Fruit fly (Drosophila melanogaster) whole organism, embryonic: ENCODE data around the gene CG15930.

Experiments used
- Atf-2 ChIP-seq: fragments of 200-800 bp; sonication (Bioruptor generic); optimal IDR thresholded peaks from 2 replicates; lab custom pipeline; 2016; ENCODE audit warnings: missing biosample characterization, missing genetic modification characterization
- CG10462 ChIP-seq: fragments of 200-800 bp; sonication (Bioruptor generic); optimal IDR thresholded peaks from 2 replicates; lab custom pipeline; 2016; ENCODE audit warnings: missing biosample characterization, missing genetic modification characterization
- CG11695 ChIP-seq: fragments of 200-800 bp; sonication (Bioruptor generic); IDR thresholded peaks from 3 replicates; pipeline ENCODE4 v1.3.6; 2022; ENCODE audit warnings: missing biosample characterization, missing genetic modification characterization
- CG12155 ChIP-seq: fragments of 200-800 bp; sonication (Bioruptor generic); optimal IDR thresholded peaks from 3 replicates; lab custom pipeline; 2016; ENCODE audit warnings: missing biosample characterization, missing genetic modification characterization
- CG12236 ChIP-seq: fragments of 200-800 bp; sonication (Bioruptor generic); optimal IDR thresholded peaks from 2 replicates; lab custom pipeline; 2016; ENCODE audit warnings: missing biosample characterization, missing genetic modification characterization
- CG13296 ChIP-seq: fragments of 200-800 bp; sonication (Bioruptor generic); optimal IDR thresholded peaks from 3 replicates; lab custom pipeline; 2018; ENCODE audit warnings: missing biosample characterization, mild to moderate bottlenecking, missing genetic modification characterization
- CG14441 ChIP-seq: fragments of 200-800 bp; sonication (Bioruptor generic); IDR thresholded peaks from 2 replicates; pipeline ENCODE4 v1.3.6; 2022; ENCODE audit warnings: missing biosample characterization, missing genetic modification characterization
- CG14667 ChIP-seq: fragments of 200-800 bp; sonication (Bioruptor generic); IDR thresholded peaks from 2 replicates; pipeline ENCODE4 v1.3.6; 2022; ENCODE audit warnings: missing biosample characterization, missing genetic modification characterization
- CG15073 ChIP-seq: fragments of 200-800 bp; sonication (Bioruptor generic); optimal IDR thresholded peaks from 2 replicates; lab custom pipeline; 2016; ENCODE audit warnings: missing biosample characterization, missing genetic modification characterization
- CG2199 ChIP-seq: fragments of 200-800 bp; sonication (Bioruptor generic); IDR thresholded peaks from 3 replicates; pipeline ENCODE4 v1.3.6; 2022; ENCODE audit warnings: missing biosample characterization, missing genetic modification characterization
- CG2712 ChIP-seq: fragments of 200-800 bp; optimal IDR thresholded peaks from 3 replicates; lab custom pipeline; 2019; ENCODE audit warnings: missing biosample characterization, mild to moderate bottlenecking, missing genetic modification characterization, moderate library complexity
- CG30403 ChIP-seq: fragments of 200-800 bp; sonication (Bioruptor generic); optimal IDR thresholded peaks from 3 replicates; lab custom pipeline; 2016; ENCODE audit warnings: missing biosample characterization, missing genetic modification characterization
- CG31441 ChIP-seq: fragments of 200-800 bp; sonication (Bioruptor generic); IDR thresholded peaks from 2 replicates; pipeline ENCODE4 v1.3.6; 2022; ENCODE audit warnings: missing biosample characterization, missing genetic modification characterization
- CG42726 ChIP-seq: fragments of 200-800 bp; sonication (Bioruptor generic); IDR thresholded peaks from 2 replicates; pipeline ENCODE4 v1.3.6; 2022; ENCODE audit warnings: missing biosample characterization, missing genetic modification characterization; ENCODE audit not compliant: partially characterized antibody
- CG6683 ChIP-seq: fragments of 200-800 bp; sonication (Bioruptor generic); optimal IDR thresholded peaks from 2 replicates; lab custom pipeline; 2017; ENCODE audit warnings: missing biosample characterization, mild to moderate bottlenecking, missing genetic modification characterization, missing genetic modification reagents
- CG7372 ChIP-seq: fragments of 200-800 bp; sonication (Bioruptor generic); IDR thresholded peaks from 2 replicates; pipeline ENCODE4 v1.3.6; 2022; ENCODE audit warnings: missing biosample characterization, missing genetic modification characterization
- CG8359 ChIP-seq: fragments of 200-800 bp; sonication (Bioruptor generic); optimal IDR thresholded peaks from 2 replicates; lab custom pipeline; 2017; ENCODE audit warnings: missing biosample characterization, mild to moderate bottlenecking, missing genetic modification characterization, borderline replicate concordance
- CG9727 ChIP-seq: fragments of 200-800 bp; sonication (Bioruptor generic); optimal IDR thresholded peaks from 3 replicates; lab custom pipeline; 2017; ENCODE audit warnings: missing biosample characterization, mild to moderate bottlenecking, missing genetic modification characterization
- CTCF ChIP-seq: fragments of 200-800 bp; sonication (Bioruptor generic); optimal IDR thresholded peaks from 2 replicates; lab custom pipeline; 2017; ENCODE audit warnings: missing biosample characterization, mild to moderate bottlenecking, missing genetic modification characterization, moderate library complexity
- Dbx ChIP-seq: fragments of 200-800 bp; sonication (Bioruptor generic); IDR thresholded peaks from 3 replicates; pipeline ENCODE4 v1.3.6; 2022; ENCODE audit warnings: missing biosample characterization, missing genetic modification characterization
- Dek ChIP-seq: fragments of 200-800 bp; sonication (Bioruptor generic); optimal IDR thresholded peaks from 3 replicates; lab custom pipeline; 2019; ENCODE audit warnings: missing biosample characterization, mild to moderate bottlenecking, missing genetic modification characterization, moderate library complexity
- ERR ChIP-seq: fragments of 200-800 bp; sonication (Bioruptor generic); optimal IDR thresholded peaks from 2 replicates; lab custom pipeline; 2016; ENCODE audit warnings: missing biosample characterization, missing genetic modification characterization
- Elba2 ChIP-seq: fragments of 200-800 bp; sonication (Bioruptor generic); optimal IDR thresholded peaks from 3 replicates; lab custom pipeline; 2016; ENCODE audit warnings: missing biosample characterization, missing genetic modification characterization
- Ets97D ChIP-seq: fragments of 200-800 bp; sonication (Bioruptor generic); optimal IDR thresholded peaks from 3 replicates; lab custom pipeline; 2016; ENCODE audit warnings: missing biosample characterization, missing genetic modification characterization
- Gug ChIP-seq: fragments of 200-800 bp; sonication (Bioruptor generic); IDR thresholded peaks from 4 replicates; pipeline ENCODE4 v1.3.6; 2022; ENCODE audit warnings: missing biosample characterization, missing genetic modification characterization
- HHEX ChIP-seq: fragments of 200-800 bp; sonication (Bioruptor generic); optimal IDR thresholded peaks from 3 replicates; lab custom pipeline; 2017; ENCODE audit warnings: missing biosample characterization, mild to moderate bottlenecking, missing genetic modification characterization, missing genetic modification reagents
- HLHmδ ChIP-seq: fragments of 200-800 bp; sonication (Bioruptor generic); optimal IDR thresholded peaks from 2 replicates; lab custom pipeline; 2018; ENCODE audit warnings: missing biosample characterization, mild to moderate bottlenecking, missing genetic modification characterization, moderate library complexity
- HmgD ChIP-seq: fragments of 200-800 bp; sonication (Bioruptor generic); optimal IDR thresholded peaks from 3 replicates; lab custom pipeline; 2016; ENCODE audit warnings: missing biosample characterization, missing genetic modification characterization
- HmgZ ChIP-seq: fragments of 200-800 bp; sonication (Bioruptor generic); optimal IDR thresholded peaks from 2 replicates; lab custom pipeline; 2018; ENCODE audit warnings: missing biosample characterization, mild to moderate bottlenecking, missing genetic modification characterization
- Jarid2 ChIP-seq: fragments of 200-800 bp; sonication (Bioruptor generic); optimal IDR thresholded peaks from 3 replicates; lab custom pipeline; 2017; ENCODE audit warnings: mild to moderate bottlenecking, missing biosample characterization, missing genetic modification reagents, missing genetic modification characterization
- MESR4 ChIP-seq: fragments of 200-800 bp; sonication (Bioruptor generic); optimal IDR thresholded peaks from 2 replicates; lab custom pipeline; 2018; ENCODE audit warnings: missing biosample characterization, mild to moderate bottlenecking, missing genetic modification characterization, moderate library complexity
- Optix ChIP-seq: fragments of 200-800 bp; sonication (Bioruptor generic); IDR thresholded peaks from 3 replicates; pipeline ENCODE4 v1.3.6; 2022; ENCODE audit warnings: missing biosample characterization, missing genetic modification characterization
- Xbp1 ChIP-seq: fragments of 200-800 bp; sonication (Bioruptor generic); optimal IDR thresholded peaks from 3 replicates; lab custom pipeline; 2016; ENCODE audit warnings: missing biosample characterization, mild to moderate bottlenecking, missing genetic modification characterization
- ab ChIP-seq: fragments of 200-800 bp; sonication (Bioruptor generic); optimal IDR thresholded peaks from 2 replicates; lab custom pipeline; 2016; ENCODE audit warnings: missing biosample characterization, missing genetic modification characterization
- ara ChIP-seq: fragments of 200-800 bp; sonication (Bioruptor generic); IDR thresholded peaks from 2 replicates; pipeline ENCODE4 v1.3.6; 2022; ENCODE audit warnings: missing biosample characterization, missing genetic modification characterization
- bbx ChIP-seq: fragments of 200-800 bp; sonication (Bioruptor generic); IDR thresholded peaks from 2 replicates; pipeline ENCODE4 v1.3.6; 2022; ENCODE audit warnings: missing biosample characterization, missing genetic modification characterization; ENCODE audit not compliant: partially characterized antibody
- bowl ChIP-seq: fragments of 200-800 bp; sonication (Bioruptor generic); IDR thresholded peaks from 2 replicates; pipeline ENCODE4 v1.3.6; 2022; ENCODE audit warnings: missing biosample characterization, missing genetic modification characterization
- cas ChIP-seq: fragments of 200-800 bp; sonication (Bioruptor generic); IDR thresholded peaks from 2 replicates; pipeline ENCODE4 v1.3.6; 2022; ENCODE audit warnings: missing biosample characterization, missing genetic modification characterization
- cg ChIP-seq: fragments of 200-800 bp; sonication (Bioruptor generic); optimal IDR thresholded peaks from 3 replicates; lab custom pipeline; 2019; ENCODE audit warnings: missing biosample characterization, mild to moderate bottlenecking, missing genetic modification characterization, moderate library complexity
- da ChIP-seq: fragments of 200-800 bp; sonication (Bioruptor generic); optimal IDR thresholded peaks from 2 replicates; lab custom pipeline; 2016; ENCODE audit warnings: missing biosample characterization, missing genetic modification characterization
- dmrt99B ChIP-seq: fragments of 200-800 bp; sonication (Bioruptor generic); optimal IDR thresholded peaks from 2 replicates; lab custom pipeline; 2018; ENCODE audit warnings: missing biosample characterization, mild to moderate bottlenecking, missing genetic modification characterization, moderate library complexity
- dpn ChIP-seq, 2 experiments: fragments of 200-800 bp; sonication (Bioruptor generic); optimal IDR thresholded peaks; 3 replicates each; lab custom pipeline; 2016; ENCODE audit warnings: missing biosample characterization in 2 of 2, missing genetic modification characterization in 2 of 2
- dysf ChIP-seq: fragments of 200-800 bp; sonication (Bioruptor generic); IDR thresholded peaks from 3 replicates; pipeline ENCODE4 v1.3.6; 2022; ENCODE audit warnings: missing biosample characterization, missing genetic modification characterization
- ewg ChIP-seq: fragments of 200-800 bp; sonication (Bioruptor generic); optimal IDR thresholded peaks from 3 replicates; lab custom pipeline; 2017; ENCODE audit warnings: mild to moderate bottlenecking, missing biosample characterization, missing genetic modification reagents, missing genetic modification characterization
- klu ChIP-seq: fragments of 200-800 bp; sonication (Bioruptor generic); IDR thresholded peaks from 2 replicates; pipeline ENCODE4 v1.3.6; 2022; ENCODE audit warnings: missing biosample characterization, missing genetic modification characterization
- odd ChIP-seq: fragments of 200-800 bp; sonication (Bioruptor generic); optimal IDR thresholded peaks from 2 replicates; lab custom pipeline; 2017; ENCODE audit warnings: missing biosample characterization, mild to moderate bottlenecking, missing genetic modification characterization
- pfk ChIP-seq: fragments of 200-800 bp; sonication (Bioruptor generic); optimal IDR thresholded peaks from 2 replicates; lab custom pipeline; 2018; ENCODE audit warnings: missing biosample characterization, mild to moderate bottlenecking, missing genetic modification characterization, moderate library complexity
- rib ChIP-seq: fragments of 200-800 bp; sonication (Bioruptor generic); IDR thresholded peaks from 2 replicates; pipeline ENCODE4 v1.3.6; 2022; ENCODE audit warnings: missing biosample characterization, missing genetic modification characterization
- vfl ChIP-seq: fragments of 200-800 bp; sonication (Bioruptor generic); optimal IDR thresholded peaks from 2 replicates; lab custom pipeline; 2016; ENCODE audit warnings: missing biosample characterization, missing genetic modification characterization
- wor ChIP-seq: fragments of 200-800 bp; sonication (Bioruptor generic); IDR thresholded peaks from 2 replicates; pipeline ENCODE4 v1.3.6; 2022; ENCODE audit warnings: missing biosample characterization, missing genetic modification characterization
- z ChIP-seq: fragments of 200-800 bp; sonication (Bioruptor generic); IDR thresholded peaks from 3 replicates; pipeline ENCODE4 v1.3.6; 2022; ENCODE audit warnings: missing biosample characterization, missing genetic modification characterization
- zen2 ChIP-seq: fragments of 200-800 bp; sonication (Bioruptor generic); IDR thresholded peaks from 3 replicates; pipeline ENCODE4 v1.3.6; 2022; ENCODE audit warnings: missing biosample characterization, missing genetic modification characterization; ENCODE audit not compliant: partially characterized antibody

CG15930 gene

dm6 chrX:5332259-5332862 is 15.3 kb upstream of the CG15930 start, which contains the start of gene CanB (continued):
- peak; percentile 6 for TF ChIP-seq CG2712 (tag; lab: Kevin White, UChicago)
- no peak for TF ChIP-seq ab (GFP tag; lab: Kevin White, UChicago)
- no peak for TF ChIP-seq HHEX
- TF ChIP-seq z (GFP tag; lab: Robert Waterston, UW): no peak
- no peak for TF ChIP-seq CTCF (GFP tag; lab: Kevin White, UChicago)
- no peak for TF ChIP-seq MESR4
- no peak for TF ChIP-seq bowl
- TF ChIP-seq CG11695 (GFP tag; lab: Robert Waterston, UW): no peak
- no peak for TF ChIP-seq dmrt99B
- no peak for TF ChIP-seq CG13296 (GFP tag; lab: Kevin White, UChicago)
- TF ChIP-seq Dbx (GFP tag; lab: Robert Waterston, UW): no peak
- no peak for TF ChIP-seq Elba2 (GFP tag; lab: Kevin White, UChicago)
- peak; percentile 26 for TF ChIP-seq CG30403
- TF ChIP-seq dpn (GFP tag; optimal IDR thresholded peaks at IDR 0.05; lab: Kevin White, UChicago): no peak
- TF ChIP-seq CG9727 (GFP tag; lab: Kevin White, UChicago): no peak
- no peak for TF ChIP-seq CG31441 (GFP tag; lab: Robert Waterston, UW)
- TF ChIP-seq CG12236 (GFP tag; lab: Kevin White, UChicago): no peak
- TF ChIP-seq Xbp1 (GFP tag; lab: Kevin White, UChicago): peak; percentile 19
- TF ChIP-seq HLHmδ (GFP tag; lab: Kevin White, UChicago): no peak
- TF ChIP-seq HmgZ (tag; lab: Kevin White, UChicago): no peak
- TF ChIP-seq cas (GFP tag; lab: Robert Waterston, UW): no peak
- no peak for TF ChIP-seq pfk (GFP tag; lab: Kevin White, UChicago)
- peak; percentile 70 for TF ChIP-seq Ets97D (GFP tag; lab: Kevin White, UChicago)
- no peak for TF ChIP-seq CG14667 (GFP tag; lab: Robert Waterston, UW)
- peak; percentile 55 for TF ChIP-seq ewg
- peak; percentile 57 for TF ChIP-seq bbx (GFP tag; lab: Robert Waterston, UW)
- no peak for TF ChIP-seq klu (GFP tag; lab: Robert Waterston, UW)
- TF ChIP-seq vfl (GFP tag; lab: Kevin White, UChicago): no peak
- TF ChIP-seq Dek (tag; lab: Kevin White, UChicago): no peak
- TF ChIP-seq CG12155: peak; percentile 32
- no peak for TF ChIP-seq dysf
- no peak for TF ChIP-seq wor (GFP tag; lab: Robert Waterston, UW)
- no peak for TF ChIP-seq Optix (GFP tag; lab: Robert Waterston, UW)
- TF ChIP-seq ara (GFP tag; lab: Robert Waterston, UW): no peak
- TF ChIP-seq CG7372 (GFP tag; lab: Robert Waterston, UW): no peak
- TF ChIP-seq CG42726 (GFP tag; lab: Robert Waterston, UW): no peak
- no peak for TF ChIP-seq CG2199 (GFP tag; lab: Robert Waterston, UW)
- no peak for TF ChIP-seq odd (GFP tag; lab: Kevin White, UChicago)
- TF ChIP-seq ERR (GFP tag; lab: Kevin White, UChicago): no peak
- no peak for TF ChIP-seq Atf-2 (GFP tag; lab: Kevin White, UChicago)
- TF ChIP-seq cg (GFP tag; lab: Kevin White, UChicago): no peak
- no peak for TF ChIP-seq CG10462 (GFP tag; lab: Kevin White, UChicago)
- no peak for TF ChIP-seq CG14441 (GFP tag; lab: Robert Waterston, UW)
- no peak for TF ChIP-seq Gug (GFP tag; lab: Robert Waterston, UW)
- TF ChIP-seq CG15073: no peak
- no peak for TF ChIP-seq Jarid2 (GFP tag; lab: Kevin White, UChicago)
- no peak for TF ChIP-seq HmgD (GFP tag; lab: Kevin White, UChicago)
- no peak for TF ChIP-seq rib (GFP tag; lab: Robert Waterston, UW)
- peak; percentile 24; the same call in 1 of the 3 replicates for TF ChIP-seq zen2 (GFP tag; lab: Robert Waterston, UW)
- TF ChIP-seq CG6683: no peak
- no peak for TF ChIP-seq da (GFP tag; lab: Kevin White, UChicago)
- no peak for TF ChIP-seq CG8359 (GFP tag; lab: Kevin White, UChicago)
